Worm (Caenorhabditis elegans) whole organism, early embryonic: Measurements from ENCODE around the gene F09E5.11.
A peak's percentile ranks its signal among the peaks of the same experiment; 100 is the strongest.

ENCODE experiments used
- B0310.2 ChIP-seq: sonication (generic microtip); optimal IDR thresholded peaks from 2 replicates; lab custom pipeline; 2016; ENCODE audit warnings: mild to moderate bottlenecking, missing genetic modification characterization, missing compliant biosample characterization
- F13C5.2 ChIP-seq: sonication (generic microtip); optimal IDR thresholded peaks from 2 replicates; lab custom pipeline; 2017; ENCODE audit warnings: mild to moderate bottlenecking, missing genetic modification characterization, inconsistent platforms, missing compliant biosample characterization
- aly-1 ChIP-seq: sonication (generic microtip); optimal IDR thresholded peaks from 2 replicates; lab custom pipeline; 2016; ENCODE audit warnings: missing genetic modification characterization, missing compliant biosample characterization
- ama-1 ChIP-seq: fragments of 150-350 bp; optimal IDR thresholded peaks from 2 replicates; lab custom pipeline; 2014
- ceh-13 ChIP-seq: fragments of 200-800 bp; sonication (Bioruptor generic); optimal IDR thresholded peaks from 2 replicates; lab custom pipeline; 2018; ENCODE audit warnings: mild to moderate bottlenecking, missing genetic modification characterization, missing compliant biosample characterization
- ceh-36 ChIP-seq: sonication (generic microtip); optimal IDR thresholded peaks from 2 replicates; lab custom pipeline; 2016; ENCODE audit warnings: missing genetic modification characterization, inconsistent platforms, missing compliant biosample characterization
- ets-7 ChIP-seq: sonication (generic microtip); optimal IDR thresholded peaks from 2 replicates; lab custom pipeline; 2016; ENCODE audit warnings: missing genotype, missing genetic modification characterization, missing compliant biosample characterization
- flt-1 ChIP-seq: fragments of 200-800 bp; sonication (Bioruptor generic); IDR thresholded peaks from 2 replicates; pipeline ENCODE4 v1.3.6; 2022; ENCODE audit warnings: missing genetic modification characterization, missing compliant biosample characterization
- hmbx-1 ChIP-seq: sonication (generic microtip); optimal IDR thresholded peaks from 2 replicates; lab custom pipeline; 2016; ENCODE audit warnings: mild to moderate bottlenecking, missing genetic modification characterization, missing compliant biosample characterization
- hmg-4 ChIP-seq: fragments of 200-800 bp; sonication (Bioruptor generic); optimal IDR thresholded peaks from 2 replicates; lab custom pipeline; 2018; ENCODE audit warnings: mild to moderate bottlenecking, missing genetic modification characterization, missing compliant biosample characterization
- hnd-1 ChIP-seq: sonication (generic microtip); optimal IDR thresholded peaks from 2 replicates; lab custom pipeline; 2016; ENCODE audit warnings: missing genetic modification characterization, missing compliant biosample characterization
- pes-1 ChIP-seq: fragments of 200-800 bp; sonication (Bioruptor generic); IDR thresholded peaks from 2 replicates; pipeline ENCODE4 v1.3.6; 2022; ENCODE audit warnings: missing genetic modification reagents, missing genetic modification characterization, missing compliant biosample characterization
- scrt-1 ChIP-seq: fragments of 200-800 bp; sonication (Bioruptor generic); IDR thresholded peaks from 2 replicates; pipeline ENCODE4 v1.3.6; 2022; ENCODE audit warnings: missing genetic modification characterization, missing compliant biosample characterization
- sea-1 ChIP-seq: fragments of 200-800 bp; sonication (Bioruptor generic); conservative IDR thresholded peaks from 2 replicates; pipeline ENCODE4 v1.3.6; 2022; ENCODE audit warnings: missing genetic modification characterization, missing compliant biosample characterization
- tbx-11 ChIP-seq: fragments of 200-800 bp; sonication (Bioruptor generic); IDR thresholded peaks from 2 replicates; pipeline ENCODE4 v1.3.6; 2022; ENCODE audit warnings: missing genetic modification characterization, missing compliant biosample characterization
- tbx-37 ChIP-seq: fragments of 200-800 bp; sonication (Bioruptor generic); conservative IDR thresholded peaks from 2 replicates; pipeline ENCODE4 v1.3.6; 2022; ENCODE audit warnings: missing genetic modification reagents, missing genetic modification characterization, missing compliant biosample characterization
- tra-4 ChIP-seq: sonication (generic microtip); optimal IDR thresholded peaks from 2 replicates; lab custom pipeline; 2017; ENCODE audit warnings: missing genetic modification characterization, missing compliant biosample characterization

The F09E5.11 gene

ce11 chrII:5358137-5358745 lies at the start of gene F09E5.11, which contains the start of gene bmy-1:
Gene F09E5.11, minus strand, starts transcription at chrII:5358187.
Gene bmy-1, plus strand, starts transcription at chrII:5358695.
- no peak for TF ChIP-seq B0310.2 (tag; lab: Kevin White, UChicago)
- peak; percentile 74 for TF ChIP-seq hmg-4
- TF ChIP-seq ets-7 (tag; lab: Kevin White, UChicago) = peak; percentile 23
- no peak for TF ChIP-seq aly-1 (tag; lab: Kevin White, UChicago)
- no peak for TF ChIP-seq tra-4 (tag; lab: Kevin White, UChicago)
- TF ChIP-seq tbx-37 (GFP tag; lab: Robert Waterston, UW) = peak; percentile 79
- TF ChIP-seq flt-1 (GFP tag; lab: Robert Waterston, UW) = 0 out of 2 replicates have a peak, but pooled peaks have one; percentile 11
- 0 out of 2 replicates have a peak, but pooled peaks have one; percentile 23 for TF ChIP-seq sea-1 (GFP tag; lab: Robert Waterston, UW)
- peak; percentile 74 for TF ChIP-seq pes-1 (GFP tag; lab: Robert Waterston, UW)
- no peak for TF ChIP-seq ceh-36 (tag; lab: Kevin White, UChicago)
- TF ChIP-seq hnd-1 = no peak
- no peak for TF ChIP-seq ama-1 (lab: Kevin White, UChicago)
- 0 out of 2 replicates have a peak, but pooled peaks have one; percentile 42 for TF ChIP-seq tbx-11 (GFP tag; lab: Robert Waterston, UW)
- peak; percentile 61 for TF ChIP-seq F13C5.2
- TF ChIP-seq ceh-13 (GFP tag; lab: Kevin White, UChicago) = peak; percentile 21
- TF ChIP-seq hmbx-1 (tag; lab: Kevin White, UChicago) = no peak
- TF ChIP-seq scrt-1 (GFP tag; lab: Robert Waterston, UW) = no peak

ce11 chrII:5407548-5407947 lies 49.6 kb upstream of the F09E5.11 start, which contains the start of gene clec-141:
Gene clec-141, minus strand, starts transcription at chrII:5407648.
- TF ChIP-seq hmbx-1 (tag; lab: Kevin White, UChicago) = no peak
- TF ChIP-seq F13C5.2 = no peak
- no peak for TF ChIP-seq ceh-13 (GFP tag; lab: Kevin White, UChicago)
- TF ChIP-seq hnd-1 = no peak
- no peak for TF ChIP-seq ceh-36 (tag; lab: Kevin White, UChicago)
- no peak for TF ChIP-seq sea-1 (GFP tag; lab: Robert Waterston, UW)
- no peak for TF ChIP-seq flt-1 (GFP tag; lab: Robert Waterston, UW)
- TF ChIP-seq scrt-1 (GFP tag; lab: Robert Waterston, UW) = no peak
- TF ChIP-seq pes-1 (GFP tag; lab: Robert Waterston, UW) = no peak

ce11 chrII:5399201-5399600 lies 41.2 kb upstream of the F09E5.11 start, which contains the start of gene mog-5:
Gene mog-5, plus strand, starts transcription at chrII:5399538.
- TF ChIP-seq tra-4 (tag; lab: Kevin White, UChicago) (no peak), tbx-11 (GFP tag; lab: Robert Waterston, UW) (peak; percentile 65; the same call in 1 of the 2 replicates), hnd-1 (no peak), hmbx-1 (tag; lab: Kevin White, UChicago) (no peak), ceh-13 (GFP tag; lab: Kevin White, UChicago) (peak; percentile 9), B0310.2 (tag; lab: Kevin White, UChicago) (no peak), flt-1 (GFP tag; lab: Robert Waterston, UW) (peak; percentile 65), F13C5.2 (peak; percentile 83), aly-1 (tag; lab: Kevin White, UChicago) (no peak), scrt-1 (GFP tag; lab: Robert Waterston, UW) (0 out of 2 replicates have a peak, but pooled peaks have one; percentile 46), sea-1 (GFP tag; lab: Robert Waterston, UW) (0 out of 2 replicates have a peak, but pooled peaks have one; percentile 55)

- TF ChIP-seq F13C5.2 (no peak), tbx-11 (GFP tag; lab: Robert Waterston, UW) (no peak), sea-1 (GFP tag; lab: Robert Waterston, UW) (no peak), pes-1 (GFP tag; lab: Robert Waterston, UW) (no peak), B0310.2 (tag; lab: Kevin White, UChicago) (no peak), tra-4 (tag; lab: Kevin White, UChicago) (no peak)
These were observed 40.8 kb upstream of the F09E5.11 start, which contains the start of gene fbxl-3 for ce11 chrII:5398779-5399178. Gene fbxl-3, minus strand, starts transcription at chrII:5398902.

- TF ChIP-seq ceh-13 (GFP tag; lab: Kevin White, UChicago) = no peak
- TF ChIP-seq hmg-4 = no peak
- no peak for TF ChIP-seq tbx-37 (GFP tag; lab: Robert Waterston, UW)
- TF ChIP-seq hmbx-1 (tag; lab: Kevin White, UChicago) = no peak
- TF ChIP-seq sea-1 (GFP tag; lab: Robert Waterston, UW) = no peak
- TF ChIP-seq pes-1 (GFP tag; lab: Robert Waterston, UW) = no peak
- no peak for TF ChIP-seq ama-1 (lab: Kevin White, UChicago)
- no peak for TF ChIP-seq aly-1 (tag; lab: Kevin White, UChicago)
- TF ChIP-seq tra-4 (tag; lab: Kevin White, UChicago) = no peak
- no peak for TF ChIP-seq tbx-11 (GFP tag; lab: Robert Waterston, UW)
- TF ChIP-seq ceh-36 (tag; lab: Kevin White, UChicago) = no peak
- no peak for TF ChIP-seq hnd-1
- no peak for TF ChIP-seq flt-1 (GFP tag; lab: Robert Waterston, UW)
- TF ChIP-seq scrt-1 (GFP tag; lab: Robert Waterston, UW) = no peak
- no peak for TF ChIP-seq ets-7 (tag; lab: Kevin White, UChicago)
- TF ChIP-seq B0310.2 (tag; lab: Kevin White, UChicago) = no peak
These were observed 37.6 kb upstream of the F09E5.11 start, which contains the start of gene pink-1 for ce11 chrII:5395594-5395993. Gene pink-1, minus strand, starts transcription at chrII:5395694.

- TF ChIP-seq sea-1 (GFP tag; lab: Robert Waterston, UW) (no peak), B0310.2 (tag; lab: Kevin White, UChicago) (no peak), tbx-37 (GFP tag; lab: Robert Waterston, UW) (no peak), tra-4 (tag; lab: Kevin White, UChicago) (no peak), aly-1 (tag; lab: Kevin White, UChicago) (no peak), ceh-13 (GFP tag; lab: Kevin White, UChicago) (no peak), hmg-4 (no peak), ceh-36 (tag; lab: Kevin White, UChicago) (no peak), pes-1 (GFP tag; lab: Robert Waterston, UW) (no peak), hnd-1 (no peak), hmbx-1 (tag; lab: Kevin White, UChicago) (no peak), scrt-1 (GFP tag; lab: Robert Waterston, UW) (no peak), F13C5.2 (no peak), tbx-11 (GFP tag; lab: Robert Waterston, UW) (no peak), ets-7 (tag; lab: Kevin White, UChicago) (no peak), ama-1 (lab: Kevin White, UChicago) (no peak)
These were observed 35.1 kb upstream of the F09E5.11 start, which contains the start of gene brap-2 for ce11 chrII:5393090-5393489. Gene brap-2, minus strand, starts transcription at chrII:5393190.
